Worm (Caenorhabditis elegans) whole organism, L4 larva: ENCODE data around the gene W05H9.2.

ENCODE experiments used
- F10B5.3 ChIP-seq: sonication (generic microtip); optimal IDR thresholded peaks from 2 replicates; lab custom pipeline; 2016; ENCODE audit warnings: mild to moderate bottlenecking, missing genetic modification characterization, missing compliant biosample characterization
- F37D6.2 ChIP-seq: sonication (generic microtip); optimal IDR thresholded peaks from 2 replicates; lab custom pipeline; 2016; ENCODE audit warnings: mild to moderate bottlenecking, missing genetic modification characterization, missing compliant biosample characterization
- F44E2.7 ChIP-seq: fragments of 200-800 bp; sonication (Bioruptor generic); IDR thresholded peaks from 2 replicates; pipeline ENCODE4 v2.1.2; 2022; ENCODE audit warnings: missing genetic modification characterization, missing compliant biosample characterization
- R02D3.7 ChIP-seq: fragments of 150-350 bp; sonication (generic microtip); optimal IDR thresholded peaks from 3 replicates; lab custom pipeline; 2014; ENCODE audit warnings: missing biosample characterization, missing genetic modification characterization
- Y105C5A.15 ChIP-seq: fragments of 200-800 bp; sonication (Bioruptor generic); IDR thresholded peaks from 2 replicates; pipeline ENCODE4 v1.3.6; 2022; ENCODE audit warnings: missing genetic modification characterization, missing compliant biosample characterization
- Y48G9A.11 ChIP-seq: fragments of 200-800 bp; sonication (Bioruptor generic); IDR thresholded peaks from 2 replicates; pipeline ENCODE4 v1.3.6; 2022; ENCODE audit warnings: missing genetic modification reagents, missing genetic modification characterization, missing compliant biosample characterization
- Y5F2A.4 ChIP-seq: fragments of 200-800 bp; sonication (Bioruptor generic); optimal IDR thresholded peaks from 2 replicates; lab custom pipeline; 2018; ENCODE audit warnings: mild to moderate bottlenecking, missing genetic modification characterization, missing compliant biosample characterization
- Y75B8A.6 ChIP-seq: fragments of 200-800 bp; sonication (Bioruptor generic); IDR thresholded peaks from 2 replicates; pipeline ENCODE4 v1.3.6; 2022; ENCODE audit warnings: missing genetic modification reagents, missing genetic modification characterization, missing compliant biosample characterization
- ZK337.2 ChIP-seq: fragments of 200-800 bp; sonication (Bioruptor generic); IDR thresholded peaks from 2 replicates; pipeline ENCODE4 v1.3.6; 2022; ENCODE audit warnings: missing genetic modification reagents, missing genetic modification characterization, missing compliant biosample characterization
- aha-1 ChIP-seq: fragments of 150-350 bp; peaks from one replicate; lab custom pipeline; 2014; ENCODE audit warnings: missing biosample characterization, missing genetic modification characterization
- aly-2 ChIP-seq: sonication (generic microtip); optimal IDR thresholded peaks from 2 replicates; lab custom pipeline; 2018; ENCODE audit warnings: missing biosample characterization, missing genetic modification characterization
- arid-1 ChIP-seq: fragments of 200-800 bp; sonication (Bioruptor generic); conservative IDR thresholded peaks from 2 replicates; pipeline ENCODE4 v1.3.6; 2022; ENCODE audit warnings: missing genetic modification reagents, missing genetic modification characterization, missing compliant biosample characterization
- attf-4 ChIP-seq: sonication (generic microtip); optimal IDR thresholded peaks from 3 replicates; lab custom pipeline; 2017; ENCODE audit warnings: missing biosample characterization, missing genetic modification characterization
- ceh-20 ChIP-seq: fragments of 200-800 bp; sonication (Bioruptor generic); IDR thresholded peaks from 2 replicates; pipeline ENCODE4 v1.3.6; 2022; ENCODE audit warnings: missing genetic modification reagents, missing genetic modification characterization, missing compliant biosample characterization
- ceh-44 ChIP-seq: fragments of 200-800 bp; sonication (Bioruptor generic); IDR thresholded peaks from 2 replicates; pipeline ENCODE4 v1.3.6; 2022; ENCODE audit warnings: missing genetic modification reagents, missing genetic modification characterization, missing compliant biosample characterization
- ceh-62 ChIP-seq: sonication (generic microtip); optimal IDR thresholded peaks from 2 replicates; lab custom pipeline; 2017; ENCODE audit warnings: missing biosample characterization, missing genetic modification characterization
- ctbp-1 ChIP-seq: fragments of 200-800 bp; sonication (Bioruptor generic); IDR thresholded peaks from 2 replicates; pipeline ENCODE4 v1.3.6; 2022; ENCODE audit warnings: missing genetic modification reagents, missing genetic modification characterization, missing compliant biosample characterization
- dmd-6 ChIP-seq: fragments of 200-800 bp; sonication (Bioruptor generic); IDR thresholded peaks from 2 replicates; pipeline ENCODE4 v1.3.6; 2022; ENCODE audit warnings: missing genetic modification reagents, missing genetic modification characterization, missing compliant biosample characterization
- dmd-9 ChIP-seq: fragments of 200-800 bp; sonication (Bioruptor generic); IDR thresholded peaks from 2 replicates; pipeline ENCODE4 v1.3.6; 2022; ENCODE audit warnings: missing genetic modification reagents, missing genetic modification characterization, missing compliant biosample characterization
- dpl-1 ChIP-seq: fragments of 150-350 bp; optimal IDR thresholded peaks from 2 replicates; lab custom pipeline; 2014; ENCODE audit warnings: missing biosample characterization, missing genetic modification reagents, missing genetic modification characterization
- egl-43 ChIP-seq: fragments of 200-800 bp; sonication (Bioruptor generic); IDR thresholded peaks from 2 replicates; pipeline ENCODE4 v1.3.6; 2022; ENCODE audit warnings: missing genetic modification reagents, missing genetic modification characterization, missing compliant biosample characterization
- fos-1 ChIP-seq: fragments of 150-350 bp; optimal IDR thresholded peaks from 2 replicates; lab custom pipeline; 2014; ENCODE audit warnings: missing biosample characterization, missing genetic modification characterization
- hif-1 ChIP-seq, 2 experiments: sonication (generic microtip); optimal IDR thresholded peaks; 2 replicates each; lab custom pipeline; 2016 to 2017; ENCODE audit warnings: missing compliant biosample characterization in 2 of 2, missing genetic modification characterization in 2 of 2, missing genetic modification reagents in 2 of 2, missing genotype in 2 of 2, mild to moderate bottlenecking in 1 of 2
- hlh-11 ChIP-seq: fragments of 200-800 bp; sonication (Bioruptor generic); optimal IDR thresholded peaks from 2 replicates; lab custom pipeline; 2018; ENCODE audit warnings: mild to moderate bottlenecking, missing genetic modification characterization, missing compliant biosample characterization
- hmg-1.1 ChIP-seq: fragments of 200-800 bp; sonication (Bioruptor generic); IDR thresholded peaks from 2 replicates; pipeline ENCODE4 v1.3.6; 2022; ENCODE audit warnings: missing genetic modification reagents, missing genetic modification characterization, missing compliant biosample characterization
- lim-7 ChIP-seq: fragments of 200-800 bp; sonication (Bioruptor generic); IDR thresholded peaks from 2 replicates; pipeline ENCODE4 v1.3.6; 2022; ENCODE audit warnings: missing genetic modification characterization, missing compliant biosample characterization
- lin-29 ChIP-seq: fragments of 200-800 bp; sonication (Bioruptor generic); IDR thresholded peaks from 2 replicates; pipeline ENCODE4 v1.3.6; 2022; ENCODE audit warnings: missing genetic modification reagents, missing genetic modification characterization, missing compliant biosample characterization
- lin-38 ChIP-seq: fragments of 200-800 bp; sonication (Bioruptor generic); IDR thresholded peaks from 2 replicates; pipeline ENCODE4 v1.3.6; 2022; ENCODE audit warnings: missing genetic modification reagents, missing genetic modification characterization, missing compliant biosample characterization
- lin-39 ChIP-seq: fragments of 150-350 bp; optimal IDR thresholded peaks from 2 replicates; lab custom pipeline; 2014; ENCODE audit warnings: missing biosample characterization, missing genetic modification reagents, missing genetic modification characterization
- lsy-2 ChIP-seq, 2 experiments: fragments of 150-350 bp in 1 of 2; sonication (generic microtip) in 1 of 2; optimal IDR thresholded peaks; 2 replicates each; lab custom pipeline; 2014 to 2017; ENCODE audit warnings: missing biosample characterization in 2 of 2, missing genetic modification characterization in 2 of 2
- mep-1 ChIP-seq: fragments of 150-350 bp; sonication (generic microtip); optimal IDR thresholded peaks from 3 replicates; lab custom pipeline; 2014; ENCODE audit warnings: missing biosample characterization, missing genetic modification characterization
- mes-2 ChIP-seq: sonication (generic microtip); optimal IDR thresholded peaks from 2 replicates; lab custom pipeline; 2016; ENCODE audit warnings: missing genotype, mild to moderate bottlenecking, missing genetic modification characterization, missing compliant biosample characterization; ENCODE audit not compliant: poor library complexity, severe bottlenecking
- mxl-3 ChIP-seq: fragments of 200-800 bp; sonication (Bioruptor generic); optimal IDR thresholded peaks from 2 replicates; lab custom pipeline; 2018; ENCODE audit warnings: mild to moderate bottlenecking, missing genetic modification characterization, missing compliant biosample characterization
- nhr-102 ChIP-seq: sonication (generic microtip); optimal IDR thresholded peaks from 2 replicates; lab custom pipeline; 2016; ENCODE audit warnings: mild to moderate bottlenecking, missing genetic modification characterization, moderate library complexity, missing compliant biosample characterization
- nhr-111 ChIP-seq: fragments of 200-800 bp; sonication (Bioruptor generic); optimal IDR thresholded peaks from 2 replicates; lab custom pipeline; 2018; ENCODE audit warnings: mild to moderate bottlenecking, missing genetic modification characterization, missing compliant biosample characterization
- nhr-25 ChIP-seq: sonication (generic microtip); optimal IDR thresholded peaks from 2 replicates; lab custom pipeline; 2017; ENCODE audit warnings: missing genetic modification characterization, mild to moderate bottlenecking, missing compliant biosample characterization, antibody characterized with exemption, moderate library complexity, borderline replicate concordance; ENCODE audit not compliant: insufficient read depth
- nhr-48 ChIP-seq: sonication (generic microtip); optimal IDR thresholded peaks from 2 replicates; lab custom pipeline; 2016; ENCODE audit warnings: mild to moderate bottlenecking, missing genetic modification characterization, missing compliant biosample characterization
- nhr-6 ChIP-seq: fragments of 150-350 bp; optimal IDR thresholded peaks from 2 replicates; lab custom pipeline; 2014; ENCODE audit warnings: missing biosample characterization, missing genetic modification characterization
- nhr-76 ChIP-seq: fragments of 150-350 bp; optimal IDR thresholded peaks from 2 replicates; lab custom pipeline; 2014; ENCODE audit warnings: missing biosample characterization, missing genetic modification characterization
- php-3 ChIP-seq: fragments of 200-800 bp; sonication (Bioruptor generic); IDR thresholded peaks from 2 replicates; pipeline ENCODE4 v1.3.6; 2022; ENCODE audit warnings: missing genetic modification reagents, missing genetic modification characterization, missing compliant biosample characterization
- saeg-2 ChIP-seq: fragments of 200-800 bp; sonication (Bioruptor generic); IDR thresholded peaks from 2 replicates; pipeline ENCODE4 v1.3.6; 2022; ENCODE audit warnings: missing genetic modification reagents, missing genetic modification characterization, missing compliant biosample characterization
- sdz-12 ChIP-seq: fragments of 200-800 bp; sonication (Bioruptor generic); optimal IDR thresholded peaks from 2 replicates; lab custom pipeline; 2018; ENCODE audit warnings: mild to moderate bottlenecking, missing genetic modification characterization, missing compliant biosample characterization
- skn-1 ChIP-seq: fragments of 150-350 bp; optimal IDR thresholded peaks from 2 replicates; lab custom pipeline; 2014; ENCODE audit warnings: missing biosample characterization, missing genetic modification characterization
- snpc-1.2 ChIP-seq: fragments of 200-800 bp; sonication (Bioruptor generic); IDR thresholded peaks from 2 replicates; pipeline ENCODE4 v1.3.6; 2022; ENCODE audit warnings: missing genetic modification reagents, missing genetic modification characterization, missing compliant biosample characterization
- snpc-4 ChIP-seq: fragments of 150-350 bp; optimal IDR thresholded peaks from 2 replicates; lab custom pipeline; 2014; ENCODE audit warnings: missing biosample characterization, missing genetic modification characterization
- unc-62 ChIP-seq, 3 experiments: fragments of 150-350 bp in 1 of 3; sonication (generic microtip); optimal IDR thresholded peaks in 2 of 3; peaks in 1 of 3; 1 replicate in 1 of 3; 2 replicates in 2 of 3; lab custom pipeline; 2014 to 2017; ENCODE audit warnings: missing biosample characterization in 3 of 3, missing genetic modification characterization in 3 of 3, missing genetic modification reagents in 3 of 3, missing genotype in 1 of 3
- zfp-3 ChIP-seq: fragments of 200-800 bp; sonication (Bioruptor generic); conservative IDR thresholded peaks from 2 replicates; pipeline ENCODE4 v1.3.6; 2022; ENCODE audit warnings: missing genetic modification reagents, missing genetic modification characterization, missing compliant biosample characterization
- zip-11 ChIP-seq: fragments of 200-800 bp; sonication (Bioruptor generic); IDR thresholded peaks from 2 replicates; pipeline ENCODE4 v1.3.6; 2022; ENCODE audit warnings: missing genetic modification characterization, missing compliant biosample characterization
- zip-2 ChIP-seq: fragments of 150-350 bp; optimal IDR thresholded peaks from 2 replicates; lab custom pipeline; 2014; ENCODE audit warnings: missing biosample characterization, missing genetic modification characterization

Gene W05H9.2

ce11 chrX:6253899-6254670 is 12.8 kb upstream of the W05H9.2 start (continued):
- no peak for TF ChIP-seq ceh-44 (GFP tag; lab: Robert Waterston, UW)
- no peak; the same call in 1 of the 2 replicates for TF ChIP-seq ZK337.2 (GFP tag; lab: Robert Waterston, UW)
- peak; percentile 54 for TF ChIP-seq nhr-25
- TF ChIP-seq lsy-2 (tag; optimal IDR thresholded peaks at IDR 0.05; lab: Kevin White, UChicago): peak; percentile 1 to 46
- TF ChIP-seq saeg-2 (GFP tag; lab: Robert Waterston, UW): peak; percentile 61; the same call in 1 of the 2 replicates
- no peak for TF ChIP-seq arid-1 (GFP tag; lab: Robert Waterston, UW)
- TF ChIP-seq hlh-11: peak; percentile 86
- TF ChIP-seq ceh-62 (tag; lab: Kevin White, UChicago): no peak
- TF ChIP-seq zip-11 (GFP tag; lab: Robert Waterston, UW): no peak
- TF ChIP-seq nhr-102 (tag; lab: Kevin White, UChicago): peak; percentile 73
- no peak; the same call in 1 of the 2 replicates for TF ChIP-seq snpc-1.2
- peak; percentile 60 for TF ChIP-seq mes-2
- TF ChIP-seq F37D6.2: no peak
- no peak for TF ChIP-seq skn-1 (tag; lab: Kevin White, UChicago)
- TF ChIP-seq dpl-1: no peak
- TF ChIP-seq nhr-111 (GFP tag; lab: Kevin White, UChicago): no peak
- no peak; the same call in none of the 2 replicates for TF ChIP-seq ceh-20 (GFP tag; lab: Robert Waterston, UW)
- no peak for TF ChIP-seq R02D3.7 (tag; lab: Kevin White, UChicago)
- TF ChIP-seq sdz-12 (GFP tag; lab: Kevin White, UChicago): no peak
- TF ChIP-seq lin-29: no peak
- TF ChIP-seq zfp-3: peak; percentile 68
- TF ChIP-seq nhr-48 (tag; lab: Kevin White, UChicago): peak; percentile 1
- TF ChIP-seq hif-1 (tag; optimal IDR thresholded peaks at IDR 0.05; lab: Kevin White, UChicago): peak in 1 of 2 experiments; percentile 90
- TF ChIP-seq nhr-76 (tag; lab: Kevin White, UChicago): peak; percentile 42
- no peak for TF ChIP-seq nhr-6 (tag; lab: Kevin White, UChicago)
- TF ChIP-seq php-3 (GFP tag; lab: Robert Waterston, UW): peak; percentile 56; the same call in 1 of the 2 replicates
- TF ChIP-seq fos-1 (tag; lab: Kevin White, UChicago): no peak
- 0 out of 2 replicates have a peak, but pooled peaks have one; percentile 46 for TF ChIP-seq hmg-1.1
- no peak for TF ChIP-seq Y105C5A.15 (GFP tag; lab: Robert Waterston, UW)
- TF ChIP-seq ctbp-1: 0 out of 2 replicates have a peak, but pooled peaks have one; percentile 27
- TF ChIP-seq egl-43 (GFP tag; lab: Robert Waterston, UW): 0 out of 2 replicates have a peak, but pooled peaks have one; percentile 61
- TF ChIP-seq F44E2.7 (GFP tag; lab: Robert Waterston, UW): no peak
- peak; percentile 95 for TF ChIP-seq aha-1 (tag; lab: Kevin White, UChicago)
- TF ChIP-seq unc-62 (GFP tag; optimal IDR thresholded peaks at IDR 0.05 in 1 of 2; lab: Kevin White, UChicago): peak in 1 of 2 experiments; percentile 83
- TF ChIP-seq unc-62 (tag; optimal IDR thresholded peaks at IDR 0.05; lab: Kevin White, UChicago): no peak
- no peak for TF ChIP-seq zip-2 (tag; lab: Kevin White, UChicago)
- no peak for TF ChIP-seq lin-39 (tag; lab: Kevin White, UChicago)
- TF ChIP-seq snpc-4 (tag; lab: Kevin White, UChicago): no peak
- no peak for TF ChIP-seq lim-7 (GFP tag; lab: Robert Waterston, UW)
- TF ChIP-seq dmd-9 (GFP tag; lab: Robert Waterston, UW): no peak
- TF ChIP-seq mep-1 (tag; lab: Kevin White, UChicago): peak; percentile 61
- TF ChIP-seq lin-38 (GFP tag; lab: Robert Waterston, UW): peak; percentile 25
- peak; percentile 62 for TF ChIP-seq dmd-6 (GFP tag; lab: Robert Waterston, UW)
- TF ChIP-seq Y5F2A.4 (GFP tag; lab: Kevin White, UChicago): no peak
- no peak for TF ChIP-seq Y75B8A.6 (GFP tag; lab: Robert Waterston, UW)
- TF ChIP-seq aly-2: no peak
- 0 out of 2 replicates have a peak, but pooled peaks have one; percentile 28 for TF ChIP-seq Y48G9A.11
- no peak for TF ChIP-seq attf-4
- TF ChIP-seq F10B5.3 (tag; lab: Kevin White, UChicago): no peak
- peak; percentile 73 for TF ChIP-seq mxl-3
